Worm (Caenorhabditis elegans): ENCODE data around the gene acs-19.

DNA sequence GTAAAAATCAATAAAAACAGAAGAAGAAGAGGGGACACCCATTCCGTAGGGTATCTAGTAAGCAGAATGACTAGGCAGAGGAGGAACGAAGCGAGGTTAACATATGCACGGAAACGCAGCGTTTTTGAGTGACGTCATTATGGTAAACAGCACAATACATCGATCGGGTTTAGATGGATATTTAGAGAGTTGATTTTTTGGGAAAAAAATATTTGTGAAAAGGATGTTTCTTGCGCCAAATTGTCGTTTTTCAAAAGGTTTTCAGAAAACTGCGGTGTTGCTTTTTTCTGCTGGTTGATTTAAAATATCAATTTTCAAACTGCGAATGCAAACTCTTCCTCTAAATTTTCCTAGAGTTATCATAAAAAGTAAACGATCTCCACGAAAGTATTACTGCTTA is 32.9 kb upstream of the acs-19 start, which contains the start of gene C36A4.10:
- TF ChIP-seq ama-1 (optimal IDR thresholded peaks at IDR 0.05) (no peak), ama-1 (GFP tag; optimal IDR thresholded peaks at IDR 0.05) (no peak), unc-130 (GFP tag; optimal IDR thresholded peaks at IDR 0.05) (no peak), let-526 (GFP tag; IDR thresholded peaks at IDR 0.05) (no peak)
